Worm (Caenorhabditis elegans): ENCODE measurements around the gene F52G2.3.

F52G2.3 gene

ce11 chrIV:13575673-13576072 lies 27.6 kb upstream of the F52G2.3 start:
- TF ChIP-seq Y79H2A.3 (GFP tag; conservative IDR thresholded peaks at IDR 0.05), result no peak
- no peak for TF ChIP-seq Y53G8AR.9 (GFP tag; conservative IDR thresholded peaks at IDR 0.05)
- TF ChIP-seq unc-62 (GFP tag; optimal IDR thresholded peaks at IDR 0.05), result no peak
- TF ChIP-seq attf-3 (GFP tag; conservative IDR thresholded peaks at IDR 0.05), result no peak
- no peak for TF ChIP-seq dpff-1 (tag; optimal IDR thresholded peaks at IDR 0.05)
- TF ChIP-seq ztf-6 (GFP tag; IDR thresholded peaks at IDR 0.05), result no peak
- no peak for TF ChIP-seq ceh-58 (GFP tag; IDR thresholded peaks at IDR 0.05)
- TF ChIP-seq F22D6.2 (tag; optimal IDR thresholded peaks at IDR 0.05), result no peak
- TF ChIP-seq bed-2 (GFP tag; IDR thresholded peaks at IDR 0.05), result no peak
- TF ChIP-seq mes-4 (tag; optimal IDR thresholded peaks at IDR 0.05), result no peak
- TF ChIP-seq ccch-3 (GFP tag; optimal IDR thresholded peaks at IDR 0.05), result no peak
- no peak for TF ChIP-seq cebp-2 (GFP tag; IDR thresholded peaks at IDR 0.05)
- no peak for TF ChIP-seq mxl-1 (tag; optimal IDR thresholded peaks at IDR 0.05)
- TF ChIP-seq aptf-2 (GFP tag; conservative IDR thresholded peaks at IDR 0.05), result no peak
- TF ChIP-seq efl-1 (GFP tag; optimal IDR thresholded peaks at IDR 0.05), result no peak
- TF ChIP-seq ceh-40 (GFP tag; IDR thresholded peaks at IDR 0.05), result no peak

DNA sequence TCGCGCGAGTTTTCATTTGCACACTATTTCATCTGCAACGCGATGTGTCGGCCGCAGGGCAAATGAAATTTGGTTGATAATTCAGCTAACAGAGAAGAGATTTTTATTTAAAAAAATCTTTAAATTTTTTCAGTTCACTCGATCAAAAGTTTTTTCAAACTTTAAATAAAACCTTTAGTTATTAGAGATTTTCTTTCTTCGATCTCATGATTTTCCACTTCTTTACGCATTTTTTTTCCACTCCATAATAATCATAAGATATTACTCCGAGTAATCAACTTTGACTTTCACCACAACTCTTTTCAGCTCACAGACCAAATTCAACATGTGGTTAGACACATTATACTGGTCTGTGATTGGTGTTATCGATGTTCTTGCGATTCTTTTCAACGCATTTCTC lies 26.7 kb upstream of the F52G2.3 start, which contains the start of gene srd-10:
Gene srd-10, plus strand, starts transcription at position 301 of the 400 bp plus-strand sequence.
- TF ChIP-seq K12H6.12 (tag; optimal IDR thresholded peaks at IDR 0.05) (no peak), athp-1 (tag; optimal IDR thresholded peaks at IDR 0.05) (no peak), lin-40 (tag; optimal IDR thresholded peaks at IDR 0.05) (no peak), ztf-25 (GFP tag; IDR thresholded peaks at IDR 0.05) (no peak), snpc-1.3 (tag; optimal IDR thresholded peaks at IDR 0.05; ENCODE audit: insufficient read depth) (no peak), C06A6.2 (GFP tag; conservative IDR thresholded peaks at IDR 0.05) (no peak), ztf-3 (GFP tag; optimal IDR thresholded peaks at IDR 0.05) (no peak), gei-17 (GFP tag; optimal IDR thresholded peaks at IDR 0.05) (no peak), sdz-38 (tag; optimal IDR thresholded peaks at IDR 0.05) (no peak), pha-4 (tag; optimal IDR thresholded peaks at IDR 0.05) (no peak), ztf-6 (GFP tag; IDR thresholded peaks at IDR 0.05) (no peak), lag-1 (GFP tag; IDR thresholded peaks at IDR 0.05) (no peak)

DNA sequence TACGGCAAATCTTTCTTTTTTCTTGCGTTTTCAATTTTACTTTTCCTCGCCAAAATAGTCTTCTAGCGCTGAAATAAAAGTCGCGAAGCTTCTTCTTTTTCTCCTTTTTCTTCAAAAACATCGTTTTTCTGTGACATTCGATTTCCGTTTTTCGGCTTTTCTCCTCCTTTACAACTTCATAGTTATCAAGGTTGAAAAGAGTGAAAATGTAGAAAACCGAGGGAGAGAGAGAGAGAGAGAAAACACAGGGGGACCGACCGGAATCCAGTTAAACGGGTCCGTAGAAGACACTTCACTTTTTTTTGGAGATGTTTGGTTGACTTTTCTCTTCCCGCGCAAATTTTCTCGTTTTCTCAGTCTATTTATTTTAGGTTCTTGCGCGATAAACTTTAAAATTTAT lies 16.3 kb upstream of the F52G2.3 start:
- no peak for TF ChIP-seq ZK185.1 (tag; optimal IDR thresholded peaks at IDR 0.05; ENCODE audit: poor library complexity, severe bottlenecking)
- no peak for TF ChIP-seq ceh-27 (GFP tag; optimal IDR thresholded peaks at IDR 0.05)
- no peak for TF ChIP-seq ets-4 (GFP tag; optimal IDR thresholded peaks at IDR 0.05)
- no peak for TF ChIP-seq rcor-1 (GFP tag; IDR thresholded peaks at IDR 0.05)
- TF ChIP-seq nhr-90 (tag; optimal IDR thresholded peaks at IDR 0.05), result no peak
- no peak for TF ChIP-seq madf-8 (GFP tag; conservative IDR thresholded peaks at IDR 0.05)
- TF ChIP-seq atf-7 (tag; optimal IDR thresholded peaks at IDR 0.05), result no peak
- TF ChIP-seq lsy-27 (tag; optimal IDR thresholded peaks at IDR 0.05; ENCODE audit: borderline replicate concordance, insufficient read depth), result no peak
- no peak for TF ChIP-seq akir-1 (GFP tag; optimal IDR thresholded peaks at IDR 0.05)

DNA sequence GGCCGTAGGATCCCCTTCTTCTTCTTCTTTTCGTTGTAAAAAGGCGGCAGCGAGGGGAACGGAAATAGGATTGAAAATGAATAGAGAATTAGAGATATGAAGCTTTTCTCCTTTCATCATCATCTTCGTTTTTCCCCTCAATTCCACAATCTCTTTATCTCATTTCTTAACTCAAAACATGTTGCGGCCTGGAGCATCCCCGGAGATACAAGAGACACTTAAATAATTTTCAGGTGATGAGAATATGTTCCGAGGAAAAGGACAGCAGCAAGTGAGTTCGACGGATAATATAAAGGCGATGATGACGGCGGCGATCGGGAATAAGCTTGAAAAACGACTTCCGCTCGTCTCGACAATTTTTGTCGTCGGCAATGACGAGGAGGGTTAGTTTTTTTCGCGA lies 13.6 kb upstream of the F52G2.3 start, which contains the start of the genes Y45F10B.13 and qui-1:
Gene Y45F10B.13, minus strand, starts transcription at position 101 of the 400 bp plus-strand sequence.
Gene qui-1, plus strand, starts transcription at position 233 of the 400 bp plus-strand sequence.
- TF ChIP-seq snpc-4 (GFP tag; optimal IDR thresholded peaks at IDR 0.05) (no peak), snpc-4 (tag; optimal IDR thresholded peaks at IDR 0.05) (no peak), hsf-1 (GFP tag; IDR thresholded peaks at IDR 0.05) (no peak), ztf-28 (GFP tag; IDR thresholded peaks at IDR 0.05) (0 out of 2 replicates have a peak, but pooled peaks have one; percentile 39)
